Fruit fly (Drosophila melanogaster): Measurements from ENCODE around the gene TfIIEalpha.

TfIIEalpha gene

DNA sequence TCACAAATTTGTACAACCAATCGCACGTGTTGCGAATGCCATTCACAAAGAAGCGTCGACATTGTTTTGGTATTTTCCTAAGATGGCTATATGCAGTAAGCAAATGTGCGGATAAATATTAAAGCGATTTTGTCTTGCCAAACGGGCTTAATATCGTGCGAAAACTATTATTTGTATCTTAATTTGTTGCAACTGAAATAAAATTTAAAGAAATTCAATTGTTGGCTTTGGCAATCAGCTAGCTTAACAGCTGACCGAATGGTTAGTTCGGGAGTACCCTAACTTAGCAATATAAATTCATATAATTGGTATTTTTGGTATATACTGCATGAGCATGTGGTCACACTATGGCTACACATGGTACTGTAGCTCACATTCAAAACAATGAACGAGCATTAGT lies 33.4 kb upstream of the TfIIEalpha start, which contains the start of the genes RIOK1 and Polr3H (continued):
- TF ChIP-seq CG14710 (tag; optimal IDR thresholded peaks at IDR 0.05) (peak; percentile 78), tll (GFP tag; optimal IDR thresholded peaks at IDR 0.05) (no peak), CG2875 (GFP tag; optimal IDR thresholded peaks at IDR 0.05) (peak; percentile 5), CG9215 (GFP tag; IDR thresholded peaks at IDR 0.05) (peak; percentile 40; the same call in 1 of the 2 replicates), CG10209 (GFP tag; optimal IDR thresholded peaks at IDR 0.05) (no peak), CG32532 (GFP tag; IDR thresholded peaks at IDR 0.05) (peak; percentile 78), wdn (GFP tag; IDR thresholded peaks at IDR 0.05) (0 out of 2 replicates have a peak, but pooled peaks have one; percentile 5), bigmax (GFP tag; optimal IDR thresholded peaks at IDR 0.05) (peak; percentile 1), Oaz (GFP tag; IDR thresholded peaks at IDR 0.05) (peak; percentile 27; the same call in 1 of the 2 replicates), CG10321 (GFP tag; IDR thresholded peaks at IDR 0.05) (no peak), D19B (GFP tag; optimal IDR thresholded peaks at IDR 0.05) (no peak), bcd (GFP tag; optimal IDR thresholded peaks at IDR 0.05) (peak; percentile 55), prd (optimal IDR thresholded peaks at IDR 0.05) (no peak), prd (GFP tag; IDR thresholded peaks at IDR 0.05) (peak; percentile 67), HLHmδ (GFP tag; optimal IDR thresholded peaks at IDR 0.05) (no peak), CG6254 (GFP tag; optimal IDR thresholded peaks at IDR 0.05) (peak; percentile 16), CG9797 (GFP tag; optimal IDR thresholded peaks at IDR 0.05) (peak; percentile 82), shn (GFP tag; optimal IDR thresholded peaks at IDR 0.05) (peak; percentile 67), da (GFP tag; optimal IDR thresholded peaks at IDR 0.05) (peak; percentile 11), fd96Cb (tag; optimal IDR thresholded peaks at IDR 0.05) (peak; percentile 35), tio (GFP tag; optimal IDR thresholded peaks at IDR 0.05) (no peak), Lpt (GFP tag; optimal IDR thresholded peaks at IDR 0.05) (no peak), CG1792 (GFP tag; optimal IDR thresholded peaks at IDR 0.05) (peak; percentile 34), nmo (GFP tag; optimal IDR thresholded peaks at IDR 0.05) (peak; percentile 78), ash1 (GFP tag; optimal IDR thresholded peaks at IDR 0.05) (no peak), CG13775 (GFP tag; optimal IDR thresholded peaks at IDR 0.05) (peak; percentile 82), CG4282 (GFP tag; optimal IDR thresholded peaks at IDR 0.05) (peak; percentile 14), TFAM (GFP tag; optimal IDR thresholded peaks at IDR 0.05) (no peak), tup (GFP tag; optimal IDR thresholded peaks at IDR 0.05) (peak; percentile 4), chinmo (GFP tag; IDR thresholded peaks at IDR 0.05; ENCODE audit: partially characterized antibody) (no peak), CG1024 (GFP tag; IDR thresholded peaks at IDR 0.05) (0 out of 2 replicates have a peak, but pooled peaks have one; percentile 21), Nf-YB (GFP tag; optimal IDR thresholded peaks at IDR 0.05) (no peak), Atf3 (GFP tag; optimal IDR thresholded peaks at IDR 0.05) (peak; percentile 47), tgo (GFP tag; IDR thresholded peaks at IDR 0.05) (peak; percentile 74), CG7357 (GFP tag; IDR thresholded peaks at IDR 0.05) (no peak), CG12659 (GFP tag; optimal IDR thresholded peaks at IDR 0.05) (peak; percentile 72), pb (GFP tag; optimal IDR thresholded peaks at IDR 0.05) (no peak), CG8388 (GFP tag; optimal IDR thresholded peaks at IDR 0.05) (peak; percentile 48), CG33213 (GFP tag; optimal IDR thresholded peaks at IDR 0.05) (peak; percentile 72), GATAe (GFP tag; conservative IDR thresholded peaks at IDR 0.05) (no peak), ci (GFP tag; IDR thresholded peaks at IDR 0.05) (peak; percentile 65; the same call in 2 of the 3 replicates), CG4424 (GFP tag; optimal IDR thresholded peaks at IDR 0.05) (peak; percentile 73), H15 (GFP tag; IDR thresholded peaks at IDR 0.05) (peak; percentile 33; the same call in 1 of the 3 replicates), onecut (GFP tag; IDR thresholded peaks at IDR 0.05) (no peak), otp (GFP tag; IDR thresholded peaks at IDR 0.05) (no peak), Rfx (GFP tag; IDR thresholded peaks at IDR 0.05) (peak; percentile 72), CG3847 (GFP tag; IDR thresholded peaks at IDR 0.05) (no peak; the same call in 1 of the 2 replicates), croc (GFP tag; conservative IDR thresholded peaks at IDR 0.05) (no peak), Ptx1 (GFP tag; IDR thresholded peaks at IDR 0.05) (peak; percentile 63; the same call in 1 of the 2 replicates)

Measured in whole organism, embryonic.